Worm (Caenorhabditis elegans) whole organism, late embryonic: ENCODE data around the gene map-1.

Experiments
- ama-1 ChIP-seq: fragments of 150-350 bp; optimal IDR thresholded peaks from 2 replicates; lab custom pipeline; 2014
- elt-2 ChIP-seq: sonication (generic microtip); optimal IDR thresholded peaks from 2 replicates; lab custom pipeline; 2016; ENCODE audit warnings: missing genetic modification reagents, missing genetic modification characterization, missing compliant biosample characterization
- fkh-10 ChIP-seq: fragments of 150-350 bp; optimal IDR thresholded peaks from 2 replicates; lab custom pipeline; 2014; ENCODE audit warnings: missing biosample characterization, missing genetic modification reagents, missing genetic modification characterization
- madf-2 ChIP-seq: sonication (generic microtip); optimal IDR thresholded peaks from 2 replicates; lab custom pipeline; 2017; ENCODE audit warnings: missing genetic modification characterization, missing compliant biosample characterization
- nhr-11 ChIP-seq: fragments of 150-350 bp; optimal IDR thresholded peaks from 2 replicates; lab custom pipeline; 2014; ENCODE audit warnings: missing biosample characterization, missing genetic modification characterization
- pha-4 ChIP-seq: fragments of 150-350 bp; optimal IDR thresholded peaks from 2 replicates; lab custom pipeline; 2018; ENCODE audit warnings: missing biosample characterization, missing genetic modification reagents, missing genetic modification characterization
- sdc-2 ChIP-seq: sonication (generic microtip); optimal IDR thresholded peaks from 2 replicates; lab custom pipeline; 2016; ENCODE audit warnings: missing genotype, missing genetic modification characterization, missing compliant biosample characterization

DNA sequence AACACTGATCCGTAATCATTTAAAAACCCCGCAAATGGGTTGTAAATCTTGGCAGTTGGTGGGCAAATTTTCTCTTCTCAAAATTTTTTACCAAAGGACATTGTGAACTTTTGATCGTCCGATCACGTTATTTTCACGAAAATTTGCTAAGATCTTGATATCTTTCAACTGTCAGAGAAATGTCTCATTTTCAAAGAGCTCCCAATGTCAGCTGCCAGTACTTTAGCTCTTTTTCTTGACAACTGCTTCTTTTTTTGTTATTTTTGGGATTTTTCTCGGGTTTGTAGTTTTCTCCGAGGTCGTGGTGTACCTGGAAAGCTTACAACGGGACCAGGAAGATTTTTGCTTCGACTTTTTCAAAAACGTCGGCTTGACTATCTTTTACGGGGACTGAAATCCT lies 30.8 kb downstream of the map-1 start:
- no peak for TF ChIP-seq elt-2 (tag; lab: Kevin White, UChicago)
- no peak for TF ChIP-seq sdc-2 (tag; lab: Kevin White, UChicago)
- TF ChIP-seq madf-2, result no peak
- TF ChIP-seq fkh-10 (GFP tag; lab: Kevin White, UChicago), result no peak
- no peak for TF ChIP-seq nhr-11 (tag; lab: Kevin White, UChicago)
- no peak for TF ChIP-seq ama-1
- no peak for TF ChIP-seq pha-4
